Fruit fly (Drosophila melanogaster) whole organism, pupa: Measurements from ENCODE around the gene smog.

ENCODE experiments used
- CG10348 ChIP-seq: fragments of 200-800 bp; sonication (Bioruptor generic); IDR thresholded peaks from 2 replicates; pipeline ENCODE4 v1.3.6; 2022; ENCODE audit warnings: missing biosample characterization, missing genetic modification characterization
- CG13204 ChIP-seq: fragments of 200-800 bp; sonication (Bioruptor generic); optimal IDR thresholded peaks from 2 replicates; lab custom pipeline; 2018; ENCODE audit warnings: missing biosample characterization, mild to moderate bottlenecking, missing genetic modification characterization, moderate library complexity
- CG15710 ChIP-seq: fragments of 200-800 bp; sonication (Bioruptor generic); optimal IDR thresholded peaks from 2 replicates; lab custom pipeline; 2018; ENCODE audit warnings: missing biosample characterization, mild to moderate bottlenecking, missing genetic modification characterization, moderate library complexity
- CG32121 ChIP-seq: fragments of 200-800 bp; sonication (Bioruptor generic); IDR thresholded peaks from 2 replicates; pipeline ENCODE4 v1.3.6; 2022; ENCODE audit warnings: missing biosample characterization, missing genetic modification characterization
- CG34367 ChIP-seq: fragments of 200-800 bp; sonication (Bioruptor generic); optimal IDR thresholded peaks from 2 replicates; lab custom pipeline; 2018; ENCODE audit warnings: missing biosample characterization, mild to moderate bottlenecking, missing genetic modification characterization
- CG8159 ChIP-seq: fragments of 200-800 bp; sonication (Bioruptor generic); optimal IDR thresholded peaks from 3 replicates; lab custom pipeline; 2018; ENCODE audit warnings: missing biosample characterization, mild to moderate bottlenecking, missing genetic modification characterization, moderate library complexity
- EcR ChIP-seq: fragments of 200-800 bp; sonication (Bioruptor generic); optimal IDR thresholded peaks from 3 replicates; lab custom pipeline; 2019; ENCODE audit warnings: missing biosample characterization, missing genetic modification characterization, mild to moderate bottlenecking, moderate library complexity, missing genetic modification reagents
- Ets98B ChIP-seq: fragments of 200-800 bp; sonication (Bioruptor generic); IDR thresholded peaks from 2 replicates; pipeline ENCODE4 v1.3.6; 2022; ENCODE audit warnings: missing biosample characterization, missing genetic modification characterization
- Pif1A ChIP-seq: fragments of 200-800 bp; sonication (Bioruptor generic); optimal IDR thresholded peaks from 3 replicates; lab custom pipeline; 2016; ENCODE audit warnings: missing biosample characterization, missing genetic modification characterization
- fd96Ca ChIP-seq: fragments of 200-800 bp; sonication (Bioruptor generic); IDR thresholded peaks from 3 replicates; pipeline ENCODE4 v1.3.6; 2022; ENCODE audit warnings: missing biosample characterization, missing genetic modification characterization
- gl ChIP-seq: fragments of 200-800 bp; sonication (Bioruptor generic); optimal IDR thresholded peaks from 2 replicates; lab custom pipeline; 2018; ENCODE audit warnings: missing biosample characterization, mild to moderate bottlenecking, missing genetic modification characterization
- rn ChIP-seq: fragments of 200-800 bp; sonication (Bioruptor generic); IDR thresholded peaks from 2 replicates; pipeline ENCODE4 v1.3.6; 2022; ENCODE audit warnings: missing biosample characterization, missing genetic modification characterization

- TF ChIP-seq CG13204 (GFP tag; lab: Kevin White, UChicago) (no peak), fd96Ca (GFP tag; lab: Robert Waterston, UW) (no peak), CG34367 (tag; lab: Kevin White, UChicago) (no peak), Pif1A (GFP tag; lab: Kevin White, UChicago) (no peak), gl (tag; lab: Kevin White, UChicago) (no peak), CG15710 (tag; lab: Kevin White, UChicago) (no peak), CG32121 (GFP tag; lab: Robert Waterston, UW) (no peak), CG10348 (GFP tag; lab: Robert Waterston, UW) (no peak), rn (no peak), CG8159 (tag; lab: Kevin White, UChicago) (peak; percentile 14), EcR (GFP tag; lab: Kevin White, UChicago) (no peak), Ets98B (GFP tag; lab: Robert Waterston, UW) (no peak)
Observed at dm6 chr2L:4806109-4806508, 46.6 kb upstream of the smog start.
